Worm (Caenorhabditis elegans): ENCODE measurements around the gene ilys-4.

ce11 chrIV:7940919-7941318 lies 43.6 kb upstream of the ilys-4 start, which contains the start of gene exc-9:
- no peak for TF ChIP-seq Y53G8AR.9 (GFP tag; conservative IDR thresholded peaks at IDR 0.05)
- TF ChIP-seq F49E8.2 (tag; optimal IDR thresholded peaks at IDR 0.05; ENCODE audit: insufficient read depth) = no peak
- TF ChIP-seq aptf-3 (GFP tag; IDR thresholded peaks at IDR 0.05) = no peak
- no peak for TF ChIP-seq ztf-22 (GFP tag; optimal IDR thresholded peaks at IDR 0.05)
- TF ChIP-seq snpc-4 (GFP tag; optimal IDR thresholded peaks at IDR 0.05) = no peak
- no peak for TF ChIP-seq snpc-4 (tag; optimal IDR thresholded peaks at IDR 0.05)
- TF ChIP-seq unc-62 (GFP tag; optimal IDR thresholded peaks at IDR 0.05) = no peak
- TF ChIP-seq Y56A3A.18 (GFP tag; IDR thresholded peaks at IDR 0.05) = no peak
- TF ChIP-seq zfh-2 (GFP tag; conservative IDR thresholded peaks at IDR 0.05) = no peak
- TF ChIP-seq madf-8 (GFP tag; conservative IDR thresholded peaks at IDR 0.05) = no peak
- no peak for TF ChIP-seq snpc-1.3 (tag; optimal IDR thresholded peaks at IDR 0.05; ENCODE audit: insufficient read depth)
- TF ChIP-seq die-1 (tag; optimal IDR thresholded peaks at IDR 0.05) = no peak
